Worm (Caenorhabditis elegans) whole organism, late embryonic: ENCODE results near the gene C49H3.12.

Source experiments
- C08G9.2 ChIP-seq: sonication (generic microtip); optimal IDR thresholded peaks from 2 replicates; lab custom pipeline; 2016; ENCODE audit warnings: mild to moderate bottlenecking, missing genetic modification characterization, moderate library complexity, missing compliant biosample characterization
- C38D4.7 ChIP-seq: fragments of 200-800 bp; sonication (Bioruptor generic); optimal IDR thresholded peaks from 2 replicates; lab custom pipeline; 2018; ENCODE audit warnings: mild to moderate bottlenecking, missing genetic modification characterization, moderate library complexity, missing compliant biosample characterization
- F13H6.1 ChIP-seq: sonication (generic microtip); optimal IDR thresholded peaks from 2 replicates; lab custom pipeline; 2016; ENCODE audit warnings: missing genetic modification characterization, missing compliant biosample characterization
- K09A11.1 ChIP-seq: sonication (generic microtip); optimal IDR thresholded peaks from 2 replicates; lab custom pipeline; 2017; ENCODE audit warnings: antibody characterized with exemption, mild to moderate bottlenecking, missing genetic modification characterization, missing compliant biosample characterization; ENCODE audit not compliant: insufficient read depth
- T23F11.4 ChIP-seq: fragments of 200-800 bp; sonication (Bioruptor generic); optimal IDR thresholded peaks from 2 replicates; lab custom pipeline; 2018; ENCODE audit warnings: mild to moderate bottlenecking, missing genetic modification characterization, missing compliant biosample characterization
- Y22D7AL.16 ChIP-seq: sonication (generic microtip); optimal IDR thresholded peaks from 2 replicates; lab custom pipeline; 2016; ENCODE audit warnings: missing genetic modification characterization, missing compliant biosample characterization
- ahr-1 ChIP-seq: sonication (generic microtip); optimal IDR thresholded peaks from 2 replicates; lab custom pipeline; 2016; ENCODE audit warnings: missing genetic modification characterization, missing compliant biosample characterization
- ama-1 ChIP-seq: fragments of 150-350 bp; optimal IDR thresholded peaks from 2 replicates; lab custom pipeline; 2014
- ceh-14 ChIP-seq: sonication (generic microtip); optimal IDR thresholded peaks from 2 replicates; lab custom pipeline; 2016; ENCODE audit warnings: missing genotype, missing genetic modification characterization, missing compliant biosample characterization
- ceh-18 ChIP-seq: sonication (generic microtip); optimal IDR thresholded peaks from 2 replicates; lab custom pipeline; 2016; ENCODE audit warnings: missing genetic modification characterization, missing compliant biosample characterization
- ceh-19 ChIP-seq: fragments of 200-800 bp; sonication (Bioruptor generic); optimal IDR thresholded peaks from 2 replicates; lab custom pipeline; 2018; ENCODE audit warnings: mild to moderate bottlenecking, missing genetic modification characterization, missing compliant biosample characterization
- ceh-22 ChIP-seq: sonication (generic microtip); optimal IDR thresholded peaks from 2 replicates; lab custom pipeline; 2017; ENCODE audit warnings: missing biosample characterization, missing genetic modification characterization
- ceh-30 ChIP-seq: fragments of 150-350 bp; optimal IDR thresholded peaks from 2 replicates; lab custom pipeline; 2014; ENCODE audit warnings: missing biosample characterization, missing genetic modification characterization
- ceh-31 ChIP-seq: sonication (generic microtip); optimal IDR thresholded peaks from 2 replicates; lab custom pipeline; 2016; ENCODE audit warnings: missing genetic modification characterization, missing compliant biosample characterization
- ceh-48 ChIP-seq: sonication (generic microtip); optimal IDR thresholded peaks from 2 replicates; lab custom pipeline; 2016; ENCODE audit warnings: missing genetic modification characterization, inconsistent platforms, missing compliant biosample characterization
- ceh-6 ChIP-seq: fragments of 200-800 bp; sonication (Bioruptor generic); optimal IDR thresholded peaks from 2 replicates; lab custom pipeline; 2018; ENCODE audit warnings: mild to moderate bottlenecking, missing genetic modification characterization, missing compliant biosample characterization
- ceh-9 ChIP-seq: sonication (generic microtip); optimal IDR thresholded peaks from 2 replicates; lab custom pipeline; 2016; ENCODE audit warnings: mild to moderate bottlenecking, missing genetic modification characterization, inconsistent platforms, missing compliant biosample characterization
- che-1 ChIP-seq: sonication (generic microtip); optimal IDR thresholded peaks from 2 replicates; lab custom pipeline; 2016; ENCODE audit warnings: mild to moderate bottlenecking, missing genetic modification characterization, missing compliant biosample characterization
- ets-4 ChIP-seq: sonication (generic microtip); optimal IDR thresholded peaks from 2 replicates; lab custom pipeline; 2016; ENCODE audit warnings: missing genetic modification characterization, missing compliant biosample characterization
- fkh-10 ChIP-seq: fragments of 150-350 bp; optimal IDR thresholded peaks from 2 replicates; lab custom pipeline; 2014; ENCODE audit warnings: missing biosample characterization, missing genetic modification reagents, missing genetic modification characterization
- gmeb-2 ChIP-seq: sonication (generic microtip); optimal IDR thresholded peaks from 2 replicates; lab custom pipeline; 2016; ENCODE audit warnings: missing genetic modification characterization, inconsistent platforms, missing compliant biosample characterization
- hlh-15 ChIP-seq: sonication (generic microtip); optimal IDR thresholded peaks from 2 replicates; lab custom pipeline; 2016; ENCODE audit warnings: missing genetic modification characterization, missing compliant biosample characterization
- hlh-30 ChIP-seq: sonication (generic microtip); optimal IDR thresholded peaks from 2 replicates; lab custom pipeline; 2017; ENCODE audit warnings: antibody characterized with exemption, missing genetic modification characterization, missing compliant biosample characterization; ENCODE audit not compliant: insufficient read depth
- hlh-6 ChIP-seq: sonication (generic microtip); optimal IDR thresholded peaks from 2 replicates; lab custom pipeline; 2016; ENCODE audit warnings: missing genotype, missing genetic modification characterization, missing compliant biosample characterization
- hlh-8 ChIP-seq: sonication (generic microtip); optimal IDR thresholded peaks from 2 replicates; lab custom pipeline; 2016; ENCODE audit warnings: missing genotype, missing genetic modification characterization, missing compliant biosample characterization
- lim-6 ChIP-seq: sonication (generic microtip); optimal IDR thresholded peaks from 2 replicates; lab custom pipeline; 2016; ENCODE audit warnings: missing genetic modification characterization, missing compliant biosample characterization
- lin-11 ChIP-seq: fragments of 200-800 bp; sonication (Bioruptor generic); optimal IDR thresholded peaks from 2 replicates; lab custom pipeline; 2018; ENCODE audit warnings: mild to moderate bottlenecking, missing genetic modification characterization, missing compliant biosample characterization
- madf-2 ChIP-seq: sonication (generic microtip); optimal IDR thresholded peaks from 2 replicates; lab custom pipeline; 2017; ENCODE audit warnings: missing genetic modification characterization, missing compliant biosample characterization
- nfya-1 ChIP-seq: sonication (generic microtip); optimal IDR thresholded peaks from 2 replicates; lab custom pipeline; 2017; ENCODE audit warnings: missing genetic modification characterization, mild to moderate bottlenecking, missing compliant biosample characterization, antibody characterized with exemption, moderate library complexity
- nhr-232 ChIP-seq: sonication (generic microtip); optimal IDR thresholded peaks from 2 replicates; lab custom pipeline; 2016; ENCODE audit warnings: missing genetic modification characterization, missing compliant biosample characterization
- npax-4 ChIP-seq: sonication (generic microtip); optimal IDR thresholded peaks from 2 replicates; lab custom pipeline; 2016; ENCODE audit warnings: missing genetic modification characterization, missing compliant biosample characterization
- pat-9 ChIP-seq: fragments of 200-800 bp; sonication (Bioruptor generic); optimal IDR thresholded peaks from 2 replicates; lab custom pipeline; 2018; ENCODE audit warnings: mild to moderate bottlenecking, missing genetic modification characterization, moderate library complexity, missing compliant biosample characterization
- pax-1 ChIP-seq: fragments of 150-350 bp; optimal IDR thresholded peaks from 2 replicates; lab custom pipeline; 2014; ENCODE audit warnings: missing biosample characterization, missing genetic modification characterization
- pha-2 ChIP-seq: sonication (generic microtip); optimal IDR thresholded peaks from 2 replicates; lab custom pipeline; 2017; ENCODE audit warnings: mild to moderate bottlenecking, missing genetic modification characterization, missing compliant biosample characterization
- pha-4 ChIP-seq: fragments of 150-350 bp; optimal IDR thresholded peaks from 2 replicates; lab custom pipeline; 2018; ENCODE audit warnings: missing biosample characterization, missing genetic modification reagents, missing genetic modification characterization
- pqm-1 ChIP-seq: sonication (generic microtip); optimal IDR thresholded peaks from 2 replicates; lab custom pipeline; 2016; ENCODE audit warnings: missing genetic modification characterization, missing compliant biosample characterization
- pros-1 ChIP-seq: fragments of 150-350 bp; optimal IDR thresholded peaks from 2 replicates; lab custom pipeline; 2014; ENCODE audit warnings: missing biosample characterization, missing genetic modification reagents, missing genetic modification characterization
- ref-2 ChIP-seq: sonication (generic microtip); optimal IDR thresholded peaks from 2 replicates; lab custom pipeline; 2016; ENCODE audit warnings: missing genetic modification characterization, missing compliant biosample characterization
- rnt-1 ChIP-seq: sonication (generic microtip); optimal IDR thresholded peaks from 2 replicates; lab custom pipeline; 2016; ENCODE audit warnings: missing genetic modification characterization, missing compliant biosample characterization
- sdc-2 ChIP-seq: sonication (generic microtip); optimal IDR thresholded peaks from 2 replicates; lab custom pipeline; 2016; ENCODE audit warnings: missing genotype, missing genetic modification characterization, missing compliant biosample characterization
- sox-4 ChIP-seq: sonication (generic microtip); optimal IDR thresholded peaks from 2 replicates; lab custom pipeline; 2017; ENCODE audit warnings: mild to moderate bottlenecking, missing genetic modification characterization, inconsistent platforms, missing compliant biosample characterization
- tbx-2 ChIP-seq: sonication (generic microtip); optimal IDR thresholded peaks from 2 replicates; lab custom pipeline; 2016; ENCODE audit warnings: missing genetic modification characterization, missing compliant biosample characterization
- tbx-7 ChIP-seq: sonication (generic microtip); optimal IDR thresholded peaks from 2 replicates; lab custom pipeline; 2016; ENCODE audit warnings: missing genotype, missing genetic modification characterization, missing compliant biosample characterization
- unc-3 ChIP-seq, 2 experiments: fragments of 200-800 bp in 1 of 2; sonication (Bioruptor generic) in 1 of 2; sonication (generic microtip) in 1 of 2; conservative IDR thresholded peaks in 1 of 2; optimal IDR thresholded peaks in 1 of 2; 2 replicates each; pipeline versions ENCODE4 v1.3.6 to Lab custom; 2016 to 2022; ENCODE audit warnings: missing compliant biosample characterization in 2 of 2, missing genetic modification characterization in 2 of 2, missing genetic modification reagents in 1 of 2
- unc-42 ChIP-seq: sonication (generic microtip); optimal IDR thresholded peaks from 2 replicates; lab custom pipeline; 2016; ENCODE audit warnings: missing genotype, missing genetic modification characterization, missing compliant biosample characterization
- unc-55 ChIP-seq: sonication (generic microtip); optimal IDR thresholded peaks from 2 replicates; lab custom pipeline; 2017; ENCODE audit warnings: missing biosample characterization, missing genetic modification reagents, missing genetic modification characterization
- unc-86 ChIP-seq: sonication (generic microtip); optimal IDR thresholded peaks from 2 replicates; lab custom pipeline; 2016; ENCODE audit warnings: missing genetic modification characterization, missing compliant biosample characterization
- zip-5 ChIP-seq: sonication (generic microtip); optimal IDR thresholded peaks from 2 replicates; lab custom pipeline; 2016; ENCODE audit warnings: missing genetic modification characterization, missing compliant biosample characterization
- ztf-16 ChIP-seq: sonication (generic microtip); optimal IDR thresholded peaks from 2 replicates; lab custom pipeline; 2017; ENCODE audit warnings: missing genetic modification characterization, missing compliant biosample characterization

The C49H3.12 gene

DNA sequence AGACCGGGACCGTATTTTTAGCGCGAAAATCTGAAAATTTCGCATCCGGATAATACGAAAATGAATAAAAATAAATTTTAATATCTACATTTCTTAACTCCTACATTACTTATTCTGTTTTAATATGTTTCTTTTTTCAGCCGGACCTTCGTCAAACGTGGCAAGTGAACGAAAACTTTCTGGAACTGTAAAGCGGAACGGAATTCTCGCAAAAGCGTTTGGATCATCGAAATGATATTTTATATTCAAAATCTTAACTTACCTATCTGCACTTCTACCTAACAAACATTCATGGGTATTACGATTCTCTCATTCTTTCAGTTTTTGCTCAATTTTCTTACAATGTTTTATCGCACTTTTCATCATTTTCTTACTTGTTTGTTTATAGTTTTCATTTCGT, 20.5 kb downstream of the C49H3.12 start:
- no peak for TF ChIP-seq ceh-18 (tag; lab: Kevin White, UChicago)
- no peak for TF ChIP-seq ref-2 (tag; lab: Kevin White, UChicago)
- no peak for TF ChIP-seq nhr-232 (tag; lab: Kevin White, UChicago)
- no peak for TF ChIP-seq tbx-7 (tag; lab: Kevin White, UChicago)
- no peak for TF ChIP-seq unc-3 (GFP tag; conservative IDR thresholded peaks at IDR 0.05; lab: Robert Waterston, UW)
- no peak for TF ChIP-seq unc-3 (tag; optimal IDR thresholded peaks at IDR 0.05; lab: Kevin White, UChicago)
- TF ChIP-seq npax-4 (tag; lab: Kevin White, UChicago): no peak
- no peak for TF ChIP-seq ztf-16
- TF ChIP-seq ceh-14 (tag; lab: Kevin White, UChicago): no peak
- no peak for TF ChIP-seq F13H6.1 (tag; lab: Kevin White, UChicago)
- no peak for TF ChIP-seq rnt-1
- no peak for TF ChIP-seq pax-1 (tag; lab: Kevin White, UChicago)
- no peak for TF ChIP-seq T23F11.4 (GFP tag; lab: Kevin White, UChicago)

- TF ChIP-seq pax-1 (tag; lab: Kevin White, UChicago) (no peak), hlh-15 (tag; lab: Kevin White, UChicago) (no peak), ceh-30 (tag; lab: Kevin White, UChicago) (no peak), sdc-2 (tag; lab: Kevin White, UChicago) (no peak), ahr-1 (no peak), pqm-1 (tag; lab: Kevin White, UChicago) (no peak), lin-11 (tag; lab: Kevin White, UChicago) (no peak), ama-1 (lab: Kevin White, UChicago) (no peak), lim-6 (no peak), pat-9 (tag; lab: Kevin White, UChicago) (no peak), che-1 (no peak), rnt-1 (no peak), ztf-16 (no peak), unc-86 (no peak), hlh-6 (tag; lab: Kevin White, UChicago) (no peak), ceh-9 (tag; lab: Kevin White, UChicago) (no peak), hlh-8 (tag; lab: Kevin White, UChicago) (no peak), unc-42 (peak; percentile 8), ceh-22 (tag; lab: Kevin White, UChicago) (peak; percentile 38), npax-4 (tag; lab: Kevin White, UChicago) (no peak), ets-4 (tag; lab: Kevin White, UChicago) (no peak), ceh-31 (tag; lab: Kevin White, UChicago) (peak; percentile 19), Y22D7AL.16 (tag; lab: Kevin White, UChicago) (no peak), hlh-30 (tag; lab: Kevin White, UChicago) (peak; percentile 44), pha-4 (tag; lab: Kevin White, UChicago) (no peak), fkh-10 (GFP tag; lab: Kevin White, UChicago) (no peak), C08G9.2 (no peak), pha-2 (tag; lab: Kevin White, UChicago) (no peak), K09A11.1 (no peak), ceh-19 (no peak), nfya-1 (peak; percentile 26), ceh-14 (tag; lab: Kevin White, UChicago) (no peak), ceh-18 (tag; lab: Kevin White, UChicago) (no peak), C38D4.7 (GFP tag; lab: Kevin White, UChicago) (no peak), ceh-48 (tag; lab: Kevin White, UChicago) (no peak), sox-4 (tag; lab: Kevin White, UChicago) (no peak), tbx-2 (no peak), F13H6.1 (tag; lab: Kevin White, UChicago) (no peak), gmeb-2 (tag; lab: Kevin White, UChicago) (no peak), ref-2 (tag; lab: Kevin White, UChicago) (no peak), ceh-6 (GFP tag; lab: Kevin White, UChicago) (no peak), zip-5 (tag; lab: Kevin White, UChicago) (no peak), madf-2 (tag; lab: Kevin White, UChicago) (no peak), pros-1 (tag; lab: Kevin White, UChicago) (no peak), unc-55 (GFP tag; lab: Kevin White, UChicago) (peak; percentile 22)
Observed at ce11 chrIV:7903359-7903758, 23.8 kb downstream of the C49H3.12 start, which contains the start of gene C49H3.6. TSS of gene C49H3.6 (plus strand) at chrIV:7903738.
